Worm (Caenorhabditis elegans): ENCODE data around the gene srbc-34.

- TF ChIP-seq klf-2 (GFP tag; conservative IDR thresholded peaks at IDR 0.05) (no peak), ztf-29 (GFP tag; IDR thresholded peaks at IDR 0.05) (no peak), T22C8.4 (GFP tag; IDR thresholded peaks at IDR 0.05) (no peak), flt-1 (GFP tag; IDR thresholded peaks at IDR 0.05) (no peak), tab-1 (GFP tag; IDR thresholded peaks at IDR 0.05) (no peak), med-1 (GFP tag; optimal IDR thresholded peaks at IDR 0.05; ENCODE audit: insufficient read depth) (no peak), ztf-23 (GFP tag; IDR thresholded peaks at IDR 0.05) (no peak), ref-1 (GFP tag; conservative IDR thresholded peaks at IDR 0.05) (no peak)
These were observed 43.6 kb upstream of the srbc-34 start for ce11 chrV:20162290-20163104.
